Worm (Caenorhabditis elegans) whole organism, L3 larva: ENCODE measurements around the gene hot-3.

Experiments
- R02D3.7 ChIP-seq: fragments of 150-350 bp; optimal IDR thresholded peaks from 2 replicates; lab custom pipeline; 2014; ENCODE audit warnings: missing biosample characterization, missing genetic modification characterization
- aly-2 ChIP-seq: fragments of 150-350 bp; optimal IDR thresholded peaks from 2 replicates; lab custom pipeline; 2014; ENCODE audit warnings: missing biosample characterization, missing genetic modification characterization
- ceh-16 ChIP-seq: sonication (generic microtip); optimal IDR thresholded peaks from 2 replicates; lab custom pipeline; 2017; ENCODE audit warnings: missing biosample characterization, missing genetic modification characterization
- ceh-9 ChIP-seq: sonication (generic microtip); optimal IDR thresholded peaks from 2 replicates; lab custom pipeline; 2018; ENCODE audit warnings: missing biosample characterization, missing genetic modification characterization
- daf-12 ChIP-seq: fragments of 150-350 bp; optimal IDR thresholded peaks from 2 replicates; lab custom pipeline; 2014; ENCODE audit warnings: missing biosample characterization, missing genetic modification reagents, missing genetic modification characterization
- egl-27 ChIP-seq: sonication (generic microtip); optimal IDR thresholded peaks from 4 replicates; lab custom pipeline; 2017; ENCODE audit warnings: missing biosample characterization, missing genetic modification reagents, missing genetic modification characterization
- egl-5 ChIP-seq: fragments of 150-350 bp; optimal IDR thresholded peaks from 2 replicates; lab custom pipeline; 2017; ENCODE audit warnings: missing biosample characterization, missing genetic modification reagents, missing genetic modification characterization, inconsistent platforms
- elt-1 ChIP-seq: fragments of 150-350 bp; optimal IDR thresholded peaks from 2 replicates; lab custom pipeline; 2014; ENCODE audit warnings: missing biosample characterization, missing genetic modification characterization
- elt-2 ChIP-seq: sonication (generic microtip); optimal IDR thresholded peaks from 2 replicates; lab custom pipeline; 2016; ENCODE audit warnings: missing genetic modification reagents, mild to moderate bottlenecking, missing genetic modification characterization, missing compliant biosample characterization
- elt-3 ChIP-seq, 3 experiments: fragments of 150-350 bp in 1 of 3; sonication (generic microtip) in 2 of 3; optimal IDR thresholded peaks; 2 replicates in 2 of 3; 4 replicates in 1 of 3; lab custom pipeline; 2014 to 2017; ENCODE audit warnings: missing biosample characterization in 3 of 3, missing genetic modification characterization in 3 of 3
- eor-1 ChIP-seq, 2 experiments: fragments of 150-350 bp; optimal IDR thresholded peaks; 2 replicates each; lab custom pipeline; 2014 to 2018; ENCODE audit warnings: missing biosample characterization in 2 of 2, missing genetic modification characterization in 2 of 2
- fkh-10 ChIP-seq: sonication (generic microtip); optimal IDR thresholded peaks from 2 replicates; lab custom pipeline; 2017; ENCODE audit warnings: missing biosample characterization, missing genetic modification reagents, missing genetic modification characterization
- fkh-2 ChIP-seq: fragments of 150-350 bp; optimal IDR thresholded peaks from 2 replicates; lab custom pipeline; 2014; ENCODE audit warnings: missing biosample characterization, missing genetic modification reagents, missing genetic modification characterization
- hmg-11 ChIP-seq: sonication (generic microtip); optimal IDR thresholded peaks from 2 replicates; lab custom pipeline; 2016; ENCODE audit warnings: missing genetic modification characterization, missing compliant biosample characterization
- jun-1 ChIP-seq: fragments of 150-350 bp; optimal IDR thresholded peaks from 2 replicates; lab custom pipeline; 2014; ENCODE audit warnings: missing biosample characterization, missing genetic modification reagents, missing genetic modification characterization
- lin-15B ChIP-seq: fragments of 150-350 bp; optimal IDR thresholded peaks from 2 replicates; lab custom pipeline; 2014; ENCODE audit warnings: missing biosample characterization, missing genetic modification characterization
- lsy-12 ChIP-seq: sonication (generic microtip); optimal IDR thresholded peaks from 2 replicates; lab custom pipeline; 2016; ENCODE audit warnings: mild to moderate bottlenecking, missing genetic modification characterization, missing compliant biosample characterization
- mdl-1 ChIP-seq: fragments of 150-350 bp; optimal IDR thresholded peaks from 2 replicates; lab custom pipeline; 2014; ENCODE audit warnings: missing biosample characterization, missing genetic modification characterization
- mml-1 ChIP-seq: fragments of 150-350 bp; sonication (generic microtip); optimal IDR thresholded peaks from 3 replicates; lab custom pipeline; 2014; ENCODE audit warnings: missing biosample characterization, missing genetic modification characterization
- nfya-1 ChIP-seq: sonication (generic microtip); optimal IDR thresholded peaks from 2 replicates; lab custom pipeline; 2017; ENCODE audit warnings: missing genetic modification characterization, mild to moderate bottlenecking, missing compliant biosample characterization, antibody characterized with exemption, moderate library complexity; ENCODE audit not compliant: insufficient read depth
- nhr-11 ChIP-seq: fragments of 150-350 bp; optimal IDR thresholded peaks from 2 replicates; lab custom pipeline; 2014; ENCODE audit warnings: missing biosample characterization, missing genetic modification characterization
- nhr-23 ChIP-seq: fragments of 150-350 bp; optimal IDR thresholded peaks from 2 replicates; lab custom pipeline; 2014; ENCODE audit warnings: missing biosample characterization, missing genetic modification reagents, missing genetic modification characterization
- nhr-237 ChIP-seq: fragments of 150-350 bp; optimal IDR thresholded peaks from 2 replicates; lab custom pipeline; 2014; ENCODE audit warnings: missing biosample characterization, missing genetic modification characterization
- nhr-43 ChIP-seq: sonication (generic microtip); optimal IDR thresholded peaks from 2 replicates; lab custom pipeline; 2016; ENCODE audit warnings: mild to moderate bottlenecking, missing genetic modification characterization, missing compliant biosample characterization; ENCODE audit not compliant: poor library complexity, severe bottlenecking
- nhr-67 ChIP-seq: fragments of 150-350 bp; optimal IDR thresholded peaks from 2 replicates; lab custom pipeline; 2014; ENCODE audit warnings: missing biosample characterization, missing genetic modification characterization
- nhr-76 ChIP-seq: fragments of 150-350 bp; sonication (generic microtip); optimal IDR thresholded peaks from 5 replicates; lab custom pipeline; 2014; ENCODE audit warnings: missing biosample characterization, missing genetic modification characterization
- nhr-77 ChIP-seq: fragments of 150-350 bp; optimal IDR thresholded peaks from 2 replicates; lab custom pipeline; 2014; ENCODE audit warnings: missing biosample characterization, missing genetic modification characterization
- pha-4 ChIP-seq: fragments of 150-350 bp; optimal IDR thresholded peaks from 2 replicates; lab custom pipeline; 2014; ENCODE audit warnings: missing biosample characterization, missing genetic modification reagents, missing genetic modification characterization
- sea-2 ChIP-seq: fragments of 150-350 bp; sonication (generic microtip); optimal IDR thresholded peaks from 4 replicates; lab custom pipeline; 2014; ENCODE audit warnings: missing biosample characterization, missing genetic modification reagents, missing genetic modification characterization
- snpc-4 ChIP-seq: fragments of 150-350 bp; optimal IDR thresholded peaks from 2 replicates; lab custom pipeline; 2014; ENCODE audit warnings: missing biosample characterization, missing genetic modification characterization
- tbx-2 ChIP-seq: sonication (generic microtip); optimal IDR thresholded peaks from 2 replicates; lab custom pipeline; 2016; ENCODE audit warnings: mild to moderate bottlenecking, missing genetic modification characterization, missing compliant biosample characterization
- unc-39 ChIP-seq: sonication (generic microtip); optimal IDR thresholded peaks from 4 replicates; lab custom pipeline; 2017; ENCODE audit warnings: missing biosample characterization, missing genetic modification characterization
- unc-62 ChIP-seq: fragments of 150-350 bp; sonication (generic microtip); optimal IDR thresholded peaks from 4 replicates; lab custom pipeline; 2014; ENCODE audit warnings: missing biosample characterization, missing genetic modification reagents, missing genetic modification characterization
- zag-1 ChIP-seq: fragments of 150-350 bp; optimal IDR thresholded peaks from 2 replicates; lab custom pipeline; 2014; ENCODE audit warnings: missing biosample characterization, missing genetic modification characterization
- ztf-11 ChIP-seq: fragments of 150-350 bp; optimal IDR thresholded peaks from 2 replicates; lab custom pipeline; 2014; ENCODE audit warnings: missing biosample characterization, missing genetic modification characterization

hot-3 gene

DNA sequence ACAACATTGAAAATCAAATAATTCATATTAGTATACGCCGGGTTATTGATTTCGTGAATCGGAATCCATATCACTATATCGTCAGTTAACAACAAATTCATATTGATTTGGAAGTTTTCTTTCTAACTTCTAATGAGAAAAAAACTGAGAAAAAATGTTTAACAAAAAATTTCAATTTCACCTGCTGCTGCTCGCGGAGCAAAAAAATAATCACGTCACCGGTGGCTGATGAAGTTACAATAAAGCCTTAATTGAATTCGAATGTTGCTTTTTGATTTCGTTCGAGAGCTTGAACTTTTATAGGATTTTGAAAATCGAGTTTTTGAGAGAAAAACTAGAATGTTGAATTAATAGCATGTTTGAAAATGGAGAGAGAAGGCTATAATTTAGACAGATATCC, 37.1 kb upstream of the hot-3 start, which contains the start of gene sre-43:
sre-43 (minus strand) TSS at position 101 of the 400 bp plus-strand sequence.
- TF ChIP-seq daf-12 (tag; lab: Kevin White, UChicago): no peak
- TF ChIP-seq fkh-10 (GFP tag; lab: Kevin White, UChicago): no peak
- no peak for TF ChIP-seq fkh-2
- no peak for TF ChIP-seq nhr-67
- TF ChIP-seq eor-1 (tag; optimal IDR thresholded peaks at IDR 0.05; lab: Kevin White, UChicago): no peak
- no peak for TF ChIP-seq hmg-11 (tag; lab: Kevin White, UChicago)
- TF ChIP-seq nhr-43 (tag; lab: Kevin White, UChicago): no peak
- no peak for TF ChIP-seq mdl-1 (tag; lab: Kevin White, UChicago)
- TF ChIP-seq ceh-9 (tag; lab: Kevin White, UChicago): no peak
- TF ChIP-seq ztf-11 (tag; lab: Kevin White, UChicago): no peak
- TF ChIP-seq elt-3 (tag; optimal IDR thresholded peaks at IDR 0.05; lab: Kevin White, UChicago): no peak
- TF ChIP-seq mml-1: no peak
- no peak for TF ChIP-seq unc-62 (GFP tag; lab: Kevin White, UChicago)
- TF ChIP-seq zag-1 (tag; lab: Kevin White, UChicago): no peak

ce11 chrII:13966242-13966641, 34.4 kb upstream of the hot-3 start, which contains the start of gene W07G1.7:
Gene W07G1.7 (minus strand): TSS chrII:13966342.
- TF ChIP-seq elt-1: no peak
- TF ChIP-seq nhr-23 (tag; lab: Kevin White, UChicago): no peak
- TF ChIP-seq egl-27 (tag; lab: Kevin White, UChicago): no peak
- no peak for TF ChIP-seq snpc-4 (tag; lab: Kevin White, UChicago)
- TF ChIP-seq elt-2: no peak
- TF ChIP-seq nhr-11: no peak
- no peak for TF ChIP-seq nfya-1 (tag; lab: Kevin White, UChicago)
- no peak for TF ChIP-seq hmg-11 (tag; lab: Kevin White, UChicago)
- no peak for TF ChIP-seq nhr-43 (tag; lab: Kevin White, UChicago)
- no peak for TF ChIP-seq mdl-1 (tag; lab: Kevin White, UChicago)
- TF ChIP-seq aly-2 (tag; lab: Kevin White, UChicago): no peak
- TF ChIP-seq unc-39: no peak
- TF ChIP-seq mml-1: no peak
- TF ChIP-seq nhr-237 (tag; lab: Kevin White, UChicago): no peak
- TF ChIP-seq ceh-16 (tag; lab: Kevin White, UChicago): no peak
- TF ChIP-seq unc-62 (GFP tag; lab: Kevin White, UChicago): no peak
- TF ChIP-seq tbx-2 (tag; lab: Kevin White, UChicago): no peak
- no peak for TF ChIP-seq lsy-12 (tag; lab: Kevin White, UChicago)
- TF ChIP-seq jun-1 (tag; lab: Kevin White, UChicago): no peak

- TF ChIP-seq R02D3.7 (tag; lab: Kevin White, UChicago) (no peak), nfya-1 (tag; lab: Kevin White, UChicago) (no peak), nhr-77 (no peak), pha-4 (tag; lab: Kevin White, UChicago) (no peak)
- TF ChIP-seq, all 47 proteins: peak for 0
Measured at ce11 chrII:13964325-13964724, 32.5 kb upstream of the hot-3 start.

ce11 chrII:13962319-13962718, 30.5 kb upstream of the hot-3 start, which contains the start of gene rpi-1:
Gene rpi-1 (minus strand): TSS chrII:13962419.
- TF ChIP-seq nhr-76 (tag; lab: Kevin White, UChicago) (no peak), pha-4 (tag; lab: Kevin White, UChicago) (no peak), egl-5 (no peak), zag-1 (tag; lab: Kevin White, UChicago) (no peak), ceh-9 (tag; lab: Kevin White, UChicago) (no peak), nhr-43 (tag; lab: Kevin White, UChicago) (no peak), nhr-77 (no peak), mml-1 (no peak), sea-2 (no peak), daf-12 (tag; lab: Kevin White, UChicago) (no peak), lin-15B (tag; lab: Kevin White, UChicago) (no peak)
